Worm (Caenorhabditis elegans): ENCODE measurements around the gene Y94H6A.7.

Y94H6A.7 gene

ce11 chrIV:2738466-2738865 is 22.1 kb upstream of the Y94H6A.7 start:
- TF ChIP-seq bed-2 (GFP tag; IDR thresholded peaks at IDR 0.05) = no peak
- TF ChIP-seq athp-1 (tag; optimal IDR thresholded peaks at IDR 0.05) = no peak
- TF ChIP-seq ceh-58 (GFP tag; IDR thresholded peaks at IDR 0.05) = no peak
- TF ChIP-seq sea-2 (GFP tag; IDR thresholded peaks at IDR 0.05) = no peak
- no peak for TF ChIP-seq snpc-4 (GFP tag; optimal IDR thresholded peaks at IDR 0.05)
- TF ChIP-seq snpc-4 (tag; optimal IDR thresholded peaks at IDR 0.05) = no peak
- TF ChIP-seq nfya-2 (GFP tag; IDR thresholded peaks at IDR 0.05) = no peak
- TF ChIP-seq sptf-2 (GFP tag; optimal IDR thresholded peaks at IDR 0.05) = no peak
- TF ChIP-seq ztf-28 (GFP tag; IDR thresholded peaks at IDR 0.05) = no peak
- no peak for TF ChIP-seq cebp-2 (GFP tag; IDR thresholded peaks at IDR 0.05)
- TF ChIP-seq xnd-1 (tag; optimal IDR thresholded peaks at IDR 0.05) = no peak
- TF ChIP-seq ZK185.1 (tag; optimal IDR thresholded peaks at IDR 0.05; ENCODE audit: poor library complexity, severe bottlenecking) = no peak
- TF ChIP-seq B0261.1 (tag; optimal IDR thresholded peaks at IDR 0.05) = peak; percentile 43
- peak; percentile 18 for TF ChIP-seq rpc-1 (optimal IDR thresholded peaks at IDR 0.05)
- TF ChIP-seq rpc-1 (tag; optimal IDR thresholded peaks at IDR 0.05) = peak; percentile 54
- TF ChIP-seq F57A8.1 (GFP tag; optimal IDR thresholded peaks at IDR 0.05) = no peak
- no peak for TF ChIP-seq B0035.1 (tag; optimal IDR thresholded peaks at IDR 0.05)
- TF ChIP-seq lin-26 (GFP tag; IDR thresholded peaks at IDR 0.05) = 0 out of 2 replicates have a peak, but pooled peaks have one; percentile 24
- TF ChIP-seq let-526 (GFP tag; IDR thresholded peaks at IDR 0.05) = no peak
- TF ChIP-seq aptf-2 (GFP tag; conservative IDR thresholded peaks at IDR 0.05) = no peak
- TF ChIP-seq hsf-1 (GFP tag; IDR thresholded peaks at IDR 0.05) = no peak
- no peak for TF ChIP-seq die-1 (tag; optimal IDR thresholded peaks at IDR 0.05)
- TF ChIP-seq attf-3 (GFP tag; conservative IDR thresholded peaks at IDR 0.05) = no peak
- no peak for TF ChIP-seq snpc-3.4 (tag; optimal IDR thresholded peaks at IDR 0.05)
- TF ChIP-seq tbp1 (GFP tag; optimal IDR thresholded peaks at IDR 0.05) = peak; percentile 79
- TF ChIP-seq lag-1 (GFP tag; IDR thresholded peaks at IDR 0.05) = no peak
- no peak for TF ChIP-seq F37B4.10 (GFP tag; IDR thresholded peaks at IDR 0.05)
- TF ChIP-seq hlh-12 (tag; optimal IDR thresholded peaks at IDR 0.05) = no peak
- no peak for TF ChIP-seq efl-1 (GFP tag; optimal IDR thresholded peaks at IDR 0.05)
- TF ChIP-seq Y79H2A.3 (GFP tag; conservative IDR thresholded peaks at IDR 0.05) = no peak
- no peak for TF ChIP-seq ceh-27 (GFP tag; optimal IDR thresholded peaks at IDR 0.05)
- no peak for TF ChIP-seq attf-5 (GFP tag; optimal IDR thresholded peaks at IDR 0.05)
- TF ChIP-seq Y56A3A.18 (GFP tag; IDR thresholded peaks at IDR 0.05) = no peak
- no peak for TF ChIP-seq ceh-100 (GFP tag; IDR thresholded peaks at IDR 0.05)
- TF ChIP-seq lin-54 (GFP tag; optimal IDR thresholded peaks at IDR 0.05) = no peak
- no peak for TF ChIP-seq Y95B8A.8 (GFP tag; IDR thresholded peaks at IDR 0.05)
- no peak for TF ChIP-seq snpc-1.3 (tag; optimal IDR thresholded peaks at IDR 0.05; ENCODE audit: insufficient read depth)
- TF ChIP-seq nfya-1 (tag; optimal IDR thresholded peaks at IDR 0.05; ENCODE audit: borderline replicate concordance, insufficient read depth) = no peak
- 0 out of 2 replicates have a peak, but pooled peaks have one; percentile 37 for TF ChIP-seq D2030.7 (GFP tag; IDR thresholded peaks at IDR 0.05)
- no peak for TF ChIP-seq T07F8.4 (tag; optimal IDR thresholded peaks at IDR 0.05)
- no peak for TF ChIP-seq snpc-1.1 (tag; optimal IDR thresholded peaks at IDR 0.05; ENCODE audit: insufficient read depth)
- TF ChIP-seq F22D6.2 (tag; optimal IDR thresholded peaks at IDR 0.05) = no peak
- TF ChIP-seq unc-62 (GFP tag; optimal IDR thresholded peaks at IDR 0.05) = no peak
- TF ChIP-seq lin-35 (GFP tag; optimal IDR thresholded peaks at IDR 0.05) = no peak
- TF ChIP-seq lir-1 (GFP tag; conservative IDR thresholded peaks at IDR 0.05) = no peak
- no peak for TF ChIP-seq dox-1 (GFP tag; IDR thresholded peaks at IDR 0.05)
